Worm (Caenorhabditis elegans): ENCODE measurements around the gene F43E2.6.

F43E2.6 gene

DNA sequence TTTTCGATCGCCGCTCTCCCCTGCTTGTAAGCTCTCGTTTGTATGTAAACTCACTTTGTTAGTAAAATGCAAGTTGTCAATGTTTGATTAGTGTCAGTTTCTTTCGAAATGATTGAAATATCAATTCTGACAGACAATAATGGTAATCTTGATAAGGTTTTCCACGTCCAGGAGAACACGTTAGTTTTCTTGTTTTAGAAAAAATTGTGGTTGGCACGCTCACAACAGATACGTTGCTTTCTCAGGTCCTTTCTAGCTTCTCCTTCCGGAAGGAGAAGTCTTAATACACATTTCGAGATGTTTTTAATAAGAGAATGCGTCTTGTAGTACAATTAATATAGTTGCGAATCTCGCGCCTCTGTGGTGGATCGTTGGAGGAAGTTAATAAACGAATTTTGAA lies at the start of gene F43E2.6:
F43E2.6 (minus strand) TSS at position 101 of the 400 bp plus-strand sequence.
- TF ChIP-seq dao-5 (tag; optimal IDR thresholded peaks at IDR 0.05) (no peak), W03F9.2 (tag; optimal IDR thresholded peaks at IDR 0.05) (no peak), him-1 (tag; optimal IDR thresholded peaks at IDR 0.05) (no peak)

DNA sequence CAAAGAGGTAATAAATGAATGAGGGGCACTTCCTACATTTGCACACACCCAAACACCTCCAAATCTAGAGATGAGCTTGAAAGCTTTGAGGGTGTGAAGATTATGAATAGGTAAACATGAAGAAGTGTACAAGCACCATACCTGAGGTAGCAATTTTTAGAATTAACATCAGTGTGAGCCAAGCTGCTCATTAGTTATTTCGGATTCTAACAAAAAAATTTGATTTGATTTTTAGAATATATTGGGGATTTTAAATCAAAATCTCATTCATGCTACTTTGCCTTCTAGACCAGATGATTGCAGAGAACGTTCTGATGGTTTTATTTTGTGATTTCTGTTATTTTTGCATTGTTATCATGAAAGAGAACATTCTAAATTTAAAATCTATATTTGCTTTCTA lies 45.1 kb upstream of the F43E2.6 start:
- no peak for TF ChIP-seq W03F9.2 (tag; optimal IDR thresholded peaks at IDR 0.05)
- TF ChIP-seq dao-5 (tag; optimal IDR thresholded peaks at IDR 0.05): no peak
- TF ChIP-seq him-1 (tag; optimal IDR thresholded peaks at IDR 0.05): no peak

DNA sequence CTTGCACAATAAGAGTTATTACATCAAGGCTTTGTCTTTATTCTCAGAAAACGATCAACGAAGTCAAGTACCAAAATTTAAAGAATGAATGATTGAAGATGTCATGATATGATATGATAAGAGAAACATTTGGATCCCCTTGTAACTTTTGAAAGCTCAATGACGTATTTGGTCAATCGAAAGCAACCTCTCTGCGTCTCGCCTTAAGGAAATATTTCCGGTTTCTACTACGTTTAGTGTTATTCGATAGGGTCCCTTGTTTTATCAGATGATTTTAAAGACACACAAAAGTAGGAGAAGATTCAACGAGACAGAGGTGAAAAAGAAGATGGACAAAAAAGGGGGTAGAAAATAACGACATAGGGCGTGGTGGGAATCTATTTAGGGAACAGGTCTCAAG lies 44.6 kb upstream of the F43E2.6 start:
- TF ChIP-seq dao-5 (tag; optimal IDR thresholded peaks at IDR 0.05) (no peak), W03F9.2 (tag; optimal IDR thresholded peaks at IDR 0.05) (no peak), him-1 (tag; optimal IDR thresholded peaks at IDR 0.05) (no peak)

DNA sequence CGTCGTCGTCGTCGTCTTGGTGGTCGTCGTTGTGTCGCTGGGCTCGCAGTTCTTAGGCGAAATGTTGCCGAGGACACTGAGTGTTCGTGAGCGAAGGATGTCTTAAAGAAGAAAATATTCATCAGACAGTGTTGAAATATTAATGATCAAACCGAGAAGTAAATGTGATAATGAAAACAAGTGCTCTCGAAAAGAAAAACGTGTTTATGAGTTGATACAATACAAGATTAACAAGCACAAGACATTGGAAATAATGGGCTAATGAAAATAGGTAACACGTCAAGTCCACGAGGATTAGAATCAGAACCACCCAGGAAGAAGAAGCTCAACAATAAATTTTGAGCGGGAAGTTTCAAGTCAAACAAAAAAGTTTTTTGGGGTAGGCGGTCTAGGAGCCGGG lies 43.3 kb upstream of the F43E2.6 start, which contains the start of gene K02A2.5:
K02A2.5 (minus strand) TSS at position 101 of the 400 bp plus-strand sequence.
- TF ChIP-seq W03F9.2 (tag; optimal IDR thresholded peaks at IDR 0.05) (no peak), dao-5 (tag; optimal IDR thresholded peaks at IDR 0.05) (no peak), him-1 (tag; optimal IDR thresholded peaks at IDR 0.05) (no peak)

DNA sequence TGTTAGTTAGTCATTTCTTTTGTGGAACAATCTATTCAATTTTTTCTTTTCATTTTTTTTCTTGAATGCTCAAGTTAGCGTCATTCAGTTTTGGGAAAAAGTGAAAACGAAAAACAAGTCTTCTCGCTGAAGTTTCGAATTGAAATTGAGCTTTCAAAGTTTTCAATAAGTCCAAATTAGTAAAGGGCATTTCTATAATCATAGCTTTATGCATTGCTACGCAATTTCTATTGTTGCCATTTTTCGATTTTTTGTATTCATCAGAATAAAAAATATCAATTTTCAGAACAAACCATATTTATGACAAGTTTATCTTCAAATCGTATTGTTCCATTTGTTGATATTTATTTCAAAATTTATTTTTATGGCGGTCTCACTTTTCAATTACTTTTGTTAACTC lies 39.5 kb upstream of the F43E2.6 start, which contains the start of gene srd-55:
srd-55 (plus strand) TSS at position 301 of the 400 bp plus-strand sequence.
- no peak for TF ChIP-seq W03F9.2 (tag; optimal IDR thresholded peaks at IDR 0.05)
- TF ChIP-seq dao-5 (tag; optimal IDR thresholded peaks at IDR 0.05): no peak
- no peak for TF ChIP-seq him-1 (tag; optimal IDR thresholded peaks at IDR 0.05)

DNA sequence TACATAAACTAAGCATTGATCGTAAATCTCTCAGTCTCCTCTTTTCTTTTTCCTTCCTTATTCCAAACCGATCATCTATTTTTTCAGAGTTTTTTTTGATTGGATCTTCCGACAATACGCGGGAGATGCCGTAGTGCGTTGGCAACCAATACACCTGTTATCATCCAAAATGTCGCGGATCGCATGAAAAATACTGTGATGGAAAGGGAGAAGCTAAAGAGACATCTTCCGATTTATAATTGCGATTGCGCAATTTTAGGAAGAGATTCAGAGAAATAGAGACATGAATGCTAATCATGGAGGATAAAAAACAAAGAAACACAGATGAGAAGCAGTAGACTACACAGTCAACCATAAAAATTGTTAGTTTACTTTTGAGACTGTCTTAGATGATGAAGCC lies 37.8 kb upstream of the F43E2.6 start:
- TF ChIP-seq dao-5 (tag; optimal IDR thresholded peaks at IDR 0.05) (no peak), him-1 (tag; optimal IDR thresholded peaks at IDR 0.05) (no peak), W03F9.2 (tag; optimal IDR thresholded peaks at IDR 0.05) (no peak)

DNA sequence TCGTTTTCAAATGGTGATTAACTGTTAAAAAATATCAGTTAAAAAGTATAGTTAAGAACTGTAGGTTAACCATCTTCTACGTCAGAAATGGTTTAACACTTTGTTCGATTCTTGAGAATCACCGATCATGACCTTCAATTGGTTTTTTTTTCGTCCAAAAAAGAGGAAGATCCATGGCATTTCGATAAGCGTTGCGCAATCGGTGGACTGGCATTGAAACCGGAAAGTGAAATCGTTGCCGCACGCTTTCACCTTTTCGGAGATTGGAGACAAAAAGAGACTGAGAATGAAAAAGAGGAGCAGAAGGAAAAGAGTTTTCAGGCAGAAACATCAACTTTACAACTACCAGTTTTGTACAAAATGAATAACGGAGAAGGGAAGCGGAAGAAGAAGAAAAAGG lies 36.6 kb upstream of the F43E2.6 start:
- no peak for TF ChIP-seq him-1 (tag; optimal IDR thresholded peaks at IDR 0.05)
- no peak for TF ChIP-seq W03F9.2 (tag; optimal IDR thresholded peaks at IDR 0.05)
- no peak for TF ChIP-seq dao-5 (tag; optimal IDR thresholded peaks at IDR 0.05)

DNA sequence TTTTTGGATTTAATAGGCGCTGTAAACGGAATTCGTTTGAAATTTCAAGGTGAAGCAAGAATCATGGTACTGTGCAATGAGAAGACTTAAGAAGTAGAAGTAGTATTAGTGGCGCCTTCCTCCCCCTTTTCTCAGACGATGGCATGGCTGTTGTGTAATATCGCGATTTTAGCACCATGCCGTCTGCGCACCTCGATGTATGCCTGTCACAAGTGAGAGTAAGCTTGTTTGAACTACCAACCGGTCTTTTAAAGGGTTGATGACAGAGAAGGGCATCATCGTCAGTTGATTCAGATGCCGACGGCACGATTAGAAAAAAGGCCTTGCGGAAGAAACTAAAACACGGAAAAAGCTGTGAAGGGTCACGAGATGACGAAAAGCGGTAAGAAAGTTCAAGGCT lies 35.3 kb upstream of the F43E2.6 start:
- TF ChIP-seq W03F9.2 (tag; optimal IDR thresholded peaks at IDR 0.05) (no peak), dao-5 (tag; optimal IDR thresholded peaks at IDR 0.05) (no peak), him-1 (tag; optimal IDR thresholded peaks at IDR 0.05) (no peak)

DNA sequence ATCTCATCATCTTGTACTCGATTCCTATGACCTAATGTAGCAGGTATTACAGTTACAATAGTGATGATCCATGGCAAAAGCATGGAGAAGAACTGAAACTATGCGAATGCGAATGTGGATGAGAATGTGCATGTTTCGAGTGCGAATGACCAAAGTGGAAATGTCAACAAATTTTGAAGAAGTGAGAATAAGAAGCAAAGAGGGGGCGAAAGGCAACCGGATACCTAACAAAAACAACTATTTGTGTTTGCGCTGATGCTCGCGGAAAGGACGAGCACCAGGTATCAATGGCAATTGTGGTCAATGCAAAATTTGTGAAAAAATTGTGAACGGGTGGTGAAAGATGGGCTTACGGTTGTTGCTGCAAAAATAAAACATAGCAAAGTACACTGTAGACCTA lies 34.0 kb upstream of the F43E2.6 start, which contains the start of gene nas-7:
nas-7 (minus strand) TSS at position 101 of the 400 bp plus-strand sequence.
- TF ChIP-seq W03F9.2 (tag; optimal IDR thresholded peaks at IDR 0.05) (no peak), dao-5 (tag; optimal IDR thresholded peaks at IDR 0.05) (no peak), him-1 (tag; optimal IDR thresholded peaks at IDR 0.05) (no peak)

DNA sequence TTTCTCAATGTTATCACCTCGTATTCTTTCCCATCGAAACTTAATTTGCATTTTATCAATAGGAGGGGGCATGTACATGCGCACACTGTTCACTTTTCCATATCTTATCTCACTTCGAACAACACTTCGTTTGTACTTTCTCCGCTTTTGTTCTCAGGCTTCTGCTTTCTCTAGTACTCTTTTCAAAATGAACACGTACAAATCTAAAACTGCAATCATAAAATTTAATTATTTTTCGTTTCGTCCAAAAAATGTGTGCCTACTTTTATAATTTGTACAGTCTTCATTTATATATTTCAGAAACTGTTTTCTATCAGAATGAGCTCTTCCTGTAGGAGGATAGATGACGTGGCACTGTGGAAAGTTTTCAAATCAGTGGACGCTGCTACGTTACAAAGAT lies 30.1 kb upstream of the F43E2.6 start, which contains the start of gene C07D10.1:
C07D10.1 (plus strand) TSS at position 301 of the 400 bp plus-strand sequence.
- TF ChIP-seq W03F9.2 (tag; optimal IDR thresholded peaks at IDR 0.05) (no peak), him-1 (tag; optimal IDR thresholded peaks at IDR 0.05) (no peak), dao-5 (tag; optimal IDR thresholded peaks at IDR 0.05) (no peak)

DNA sequence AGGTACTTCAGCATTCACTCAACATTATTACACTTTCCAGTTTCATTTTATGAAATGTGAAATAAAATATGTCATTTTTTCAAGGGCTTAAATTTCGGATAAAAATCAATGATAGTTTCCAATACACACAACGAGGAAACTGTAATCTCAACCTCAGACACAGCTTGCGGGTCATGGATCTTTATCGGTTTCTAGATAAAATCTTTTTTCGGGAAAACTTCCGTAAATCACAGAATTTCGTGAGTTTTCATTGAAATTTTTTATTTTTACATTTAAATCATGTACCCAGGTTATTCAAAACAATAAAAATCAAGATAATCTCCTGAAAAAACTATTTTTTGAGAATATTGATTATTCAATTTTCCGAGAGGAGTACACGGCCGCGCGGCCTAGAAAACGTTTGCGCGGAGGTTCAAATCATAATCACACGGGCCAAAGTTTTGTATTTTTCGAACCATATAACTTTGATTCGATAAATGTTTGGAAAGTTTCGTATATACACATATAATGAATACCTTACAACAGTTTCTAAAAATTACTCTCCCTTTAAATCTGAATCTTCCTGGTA lies 28.7 kb upstream of the F43E2.6 start:
- no peak for TF ChIP-seq W03F9.2 (tag; optimal IDR thresholded peaks at IDR 0.05)
- peak; percentile 9 for TF ChIP-seq him-1 (tag; optimal IDR thresholded peaks at IDR 0.05)
- TF ChIP-seq dao-5 (tag; optimal IDR thresholded peaks at IDR 0.05): no peak

DNA sequence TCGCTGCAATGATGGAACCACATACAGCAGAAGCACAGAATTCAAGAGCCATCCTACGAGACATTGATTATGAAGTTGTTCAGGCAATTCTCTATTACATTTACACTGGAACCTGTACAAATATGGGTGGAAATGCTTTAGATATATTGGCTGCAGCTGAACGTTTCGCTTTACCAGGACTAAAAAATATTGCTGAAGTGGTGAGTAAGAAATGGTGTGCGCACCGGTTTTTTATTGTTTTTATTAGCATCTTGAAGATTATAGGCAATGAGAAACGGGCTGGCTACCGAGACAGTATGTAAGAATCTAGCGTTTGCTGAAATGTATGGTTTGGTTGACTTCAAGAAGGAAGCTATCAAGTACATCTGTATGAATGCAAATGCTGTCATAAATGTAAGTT lies 27.4 kb upstream of the F43E2.6 start:
- TF ChIP-seq him-1 (tag; optimal IDR thresholded peaks at IDR 0.05): no peak
- no peak for TF ChIP-seq W03F9.2 (tag; optimal IDR thresholded peaks at IDR 0.05)
- no peak for TF ChIP-seq dao-5 (tag; optimal IDR thresholded peaks at IDR 0.05)

DNA sequence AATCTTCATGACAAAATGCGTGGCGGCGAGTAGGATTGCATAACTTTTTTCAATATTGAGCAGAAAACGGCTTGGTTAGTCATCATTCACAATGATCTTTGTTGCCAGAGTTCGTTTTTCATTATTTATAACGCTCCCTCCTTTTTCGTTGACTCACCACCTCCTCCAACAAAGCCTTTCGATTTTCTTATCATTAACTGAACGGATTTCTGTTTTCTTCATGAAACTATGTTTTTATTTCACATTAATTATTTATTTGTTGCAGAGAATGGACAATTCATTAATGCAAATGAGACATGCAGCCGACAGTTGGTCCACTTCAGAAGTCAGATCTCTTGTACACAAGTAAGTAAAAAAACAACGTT lies 26.0 kb upstream of the F43E2.6 start, which contains the start of gene bath-44:
bath-44 (plus strand) TSS at position 266 of the 365 bp plus-strand sequence.
- TF ChIP-seq W03F9.2 (tag; optimal IDR thresholded peaks at IDR 0.05) (no peak), him-1 (tag; optimal IDR thresholded peaks at IDR 0.05) (no peak), dao-5 (tag; optimal IDR thresholded peaks at IDR 0.05) (no peak)

DNA sequence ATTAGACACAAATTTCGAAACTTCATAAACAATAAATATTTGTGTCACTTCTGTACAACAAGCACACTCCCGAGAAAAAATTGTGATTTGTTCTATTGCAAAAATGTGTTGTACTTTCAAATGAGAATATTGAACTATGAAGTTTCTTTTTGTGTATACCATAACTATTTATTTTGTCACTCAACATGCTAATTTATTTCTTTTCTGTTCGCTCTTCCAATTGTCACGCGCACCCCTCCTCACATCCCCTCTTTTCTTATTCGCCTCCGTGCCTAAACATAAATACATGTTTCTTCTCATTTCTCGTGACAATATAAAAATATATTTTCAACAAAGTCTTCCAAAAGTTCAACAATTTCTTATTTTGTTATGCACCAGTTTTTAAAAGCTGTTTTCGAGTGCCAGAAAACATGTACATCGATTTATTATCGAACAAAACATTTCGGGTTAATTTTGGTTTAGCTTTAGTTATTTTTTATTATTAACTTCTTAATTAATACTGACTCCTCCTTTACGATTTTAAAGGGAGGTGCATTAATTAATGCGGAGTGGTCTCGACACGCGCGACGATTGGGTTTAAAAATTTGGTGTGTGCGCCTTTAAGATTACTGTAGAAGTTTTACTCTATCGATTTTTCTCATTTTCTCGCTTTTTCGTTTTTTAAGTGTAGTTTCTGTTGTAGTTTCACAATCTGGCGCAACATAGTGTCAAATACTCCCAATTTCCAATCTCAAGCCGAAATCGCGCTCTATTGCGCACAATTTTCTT lies 25.4 kb upstream of the F43E2.6 start:
- TF ChIP-seq W03F9.2 (tag; optimal IDR thresholded peaks at IDR 0.05) (peak; percentile 10), him-1 (tag; optimal IDR thresholded peaks at IDR 0.05) (no peak)

Data from whole organism, L4/young adult.